In the genomic region with DNA sequence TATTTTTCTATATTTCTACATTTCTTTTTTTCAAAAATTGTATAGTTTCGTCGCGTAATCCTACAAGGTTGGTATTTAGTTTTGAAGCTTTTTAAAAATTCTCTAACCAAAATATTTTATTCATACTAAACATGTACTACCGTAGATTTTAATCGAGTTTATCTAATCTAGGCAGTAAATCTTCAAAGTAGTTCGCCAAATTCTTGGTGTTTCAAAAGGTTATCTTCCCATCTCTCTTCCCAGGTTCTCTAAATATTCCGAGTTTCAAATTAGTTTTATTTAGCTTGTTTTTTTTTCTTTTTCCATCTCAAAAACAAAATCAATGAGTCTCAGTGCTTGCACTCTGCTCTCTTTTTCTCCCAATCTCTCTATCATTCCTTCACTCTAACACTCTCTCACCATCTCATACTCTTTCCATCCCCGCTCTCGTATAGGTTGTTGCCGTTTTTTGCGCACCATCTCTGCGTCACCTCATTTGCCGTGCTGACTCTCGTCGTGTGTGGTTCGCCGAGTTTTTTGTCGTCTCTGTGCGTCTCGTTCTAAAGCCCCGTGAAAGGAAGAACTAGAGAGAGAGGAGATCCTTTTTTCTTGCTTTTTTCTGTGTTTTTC, we compare ENCODE assay signal across 4 worm cellular contexts.
TF ChIP-seq lines count a peak whose summit lies in the region.

No protein-coding gene starts in this region.

TF ChIP-seq in whole organism, L2 larva, 48 proteins besides CTCF, POLR2A, EP300 and RAD21 (continued from another document):
- TF ChIP-seq elt-3 (tag; optimal IDR thresholded peaks at IDR 0.05; lab: Kevin White, UChicago), result no peak
- no peak for TF ChIP-seq blmp-1 (tag; optimal IDR thresholded peaks at IDR 0.05; lab: Kevin White, UChicago; ENCODE audit: insufficient read depth)
- TF ChIP-seq egl-27 (tag; optimal IDR thresholded peaks at IDR 0.05; lab: Kevin White, UChicago), result peak; percentile 74
- TF ChIP-seq nhr-129 (tag; optimal IDR thresholded peaks at IDR 0.05; lab: Kevin White, UChicago), result peak; percentile 82
- peak in 1 of 2 experiments; percentile 26 for TF ChIP-seq mdl-1 (tag; optimal IDR thresholded peaks at IDR 0.05; lab: Kevin White, UChicago)
- TF ChIP-seq F13H6.1 (tag; optimal IDR thresholded peaks at IDR 0.05; lab: Kevin White, UChicago), result peak; percentile 68
- no peak for TF ChIP-seq elt-1 (tag; optimal IDR thresholded peaks at IDR 0.05; lab: Kevin White, UChicago)
- peak; percentile 59 for TF ChIP-seq sem-4 (tag; optimal IDR thresholded peaks at IDR 0.05; lab: Kevin White, UChicago)
- peak; percentile 18 for TF ChIP-seq sma-3 (GFP tag; optimal IDR thresholded peaks at IDR 0.05; lab: Kevin White, UChicago)
- no peak for TF ChIP-seq ztf-11 (tag; optimal IDR thresholded peaks at IDR 0.05; lab: Kevin White, UChicago)
- no peak for TF ChIP-seq lin-11 (tag; optimal IDR thresholded peaks at IDR 0.05; lab: Kevin White, UChicago)
- no peak for TF ChIP-seq unc-39 (tag; optimal IDR thresholded peaks at IDR 0.05; lab: Kevin White, UChicago)
- TF ChIP-seq ama-1 (optimal IDR thresholded peaks at IDR 0.05; lab: Kevin White, UChicago), result peak; percentile 1
- TF ChIP-seq skn-1 (tag; optimal IDR thresholded peaks at IDR 0.05; lab: Kevin White, UChicago), result no peak
- TF ChIP-seq nhr-11 (tag; optimal IDR thresholded peaks at IDR 0.05; lab: Kevin White, UChicago), result no peak
- peak; percentile 72 for TF ChIP-seq unc-55 (GFP tag; optimal IDR thresholded peaks at IDR 0.05; lab: Kevin White, UChicago)
- no peak for TF ChIP-seq mbf-1 (tag; optimal IDR thresholded peaks at IDR 0.05; lab: Kevin White, UChicago)
- TF ChIP-seq unc-62 (GFP tag; optimal IDR thresholded peaks at IDR 0.05; lab: Kevin White, UChicago), result no peak
- no peak for TF ChIP-seq ZK546.5 (tag; optimal IDR thresholded peaks at IDR 0.05; lab: Kevin White, UChicago)
- peak; percentile 36 for TF ChIP-seq sma-9 (GFP tag; optimal IDR thresholded peaks at IDR 0.05; lab: Kevin White, UChicago)
- TF ChIP-seq sma-9 (tag; optimal IDR thresholded peaks at IDR 0.05; lab: Kevin White, UChicago), result no peak
- TF ChIP-seq lsy-2 (tag; optimal IDR thresholded peaks at IDR 0.05; lab: Kevin White, UChicago), result peak; percentile 21 to 76
- no peak for TF ChIP-seq nhr-23 (tag; optimal IDR thresholded peaks at IDR 0.05; lab: Kevin White, UChicago)
- no peak for TF ChIP-seq ztf-4 (tag; optimal IDR thresholded peaks at IDR 0.05; lab: Kevin White, UChicago)
- TF ChIP-seq lin-13 (GFP tag; optimal IDR thresholded peaks at IDR 0.05; lab: Kevin White, UChicago), result peak; percentile 32
- TF ChIP-seq nhr-6 (tag; optimal IDR thresholded peaks at IDR 0.05; lab: Kevin White, UChicago), result no peak
- TF ChIP-seq ceh-82 (tag; optimal IDR thresholded peaks at IDR 0.05; lab: Kevin White, UChicago), result no peak

TF ChIP-seq in whole organism, L4 larva, 104 proteins besides CTCF, POLR2A, EP300 and RAD21 (continued from another document and continues in another):
- no peak for TF ChIP-seq cey-2 (tag; optimal IDR thresholded peaks at IDR 0.05; lab: Kevin White, UChicago; ENCODE audit: borderline replicate concordance, insufficient read depth)
- TF ChIP-seq php-3 (GFP tag; IDR thresholded peaks at IDR 0.05; lab: Robert Waterston, UW), result 0 out of 2 replicates have a peak, but pooled peaks have one; percentile 16
- TF ChIP-seq lin-13 (GFP tag; optimal IDR thresholded peaks at IDR 0.05; lab: Kevin White, UChicago), result no peak
- no peak for TF ChIP-seq gei-8 (GFP tag; optimal IDR thresholded peaks at IDR 0.05; lab: Kevin White, UChicago)
- peak; percentile 59; the same call in 1 of the 2 replicates for TF ChIP-seq dmd-6 (GFP tag; IDR thresholded peaks at IDR 0.05; lab: Robert Waterston, UW)
- TF ChIP-seq saeg-2 (GFP tag; IDR thresholded peaks at IDR 0.05; lab: Robert Waterston, UW), result no peak
- TF ChIP-seq pha-4 (GFP tag; IDR thresholded peaks at IDR 0.05; lab: Robert Waterston, UW), result peak; percentile 63; the same call in 1 of the 2 replicates
- no peak for TF ChIP-seq pha-4 (tag; optimal IDR thresholded peaks at IDR 0.05; lab: Kevin White, UChicago)
- TF ChIP-seq egl-27 (tag; optimal IDR thresholded peaks at IDR 0.05; lab: Kevin White, UChicago), result no peak
- no peak for TF ChIP-seq unc-130 (GFP tag; optimal IDR thresholded peaks at IDR 0.05; lab: Kevin White, UChicago)
- TF ChIP-seq ztf-7 (tag; optimal IDR thresholded peaks at IDR 0.05; lab: Kevin White, UChicago), result no peak
- peak; percentile 97 for TF ChIP-seq aha-1 (tag; lab: Kevin White, UChicago)
- TF ChIP-seq zag-1 (tag; optimal IDR thresholded peaks at IDR 0.05; lab: Kevin White, UChicago), result no peak
- peak; percentile 71 for TF ChIP-seq ctbp-1 (GFP tag; IDR thresholded peaks at IDR 0.05; lab: Robert Waterston, UW)
- TF ChIP-seq dmd-8 (GFP tag; IDR thresholded peaks at IDR 0.05; lab: Robert Waterston, UW), result no peak
- TF ChIP-seq daf-8 (GFP tag; IDR thresholded peaks at IDR 0.05; lab: Robert Waterston, UW), result no peak
- peak; percentile 66 for TF ChIP-seq mxl-3 (GFP tag; optimal IDR thresholded peaks at IDR 0.05; lab: Kevin White, UChicago)
- peak; percentile 33 for TF ChIP-seq ces-1 (GFP tag; optimal IDR thresholded peaks at IDR 0.05; lab: Kevin White, UChicago)
- TF ChIP-seq tag-97 (GFP tag; IDR thresholded peaks at IDR 0.05; lab: Robert Waterston, UW), result no peak
- no peak for TF ChIP-seq ZK337.2 (GFP tag; IDR thresholded peaks at IDR 0.05; lab: Robert Waterston, UW)
- TF ChIP-seq rbr-2 (tag; optimal IDR thresholded peaks at IDR 0.05; lab: Kevin White, UChicago), result peak; percentile 84
- TF ChIP-seq lin-15B (tag; optimal IDR thresholded peaks at IDR 0.05; lab: Kevin White, UChicago), result no peak
- no peak for TF ChIP-seq jun-1 (tag; optimal IDR thresholded peaks at IDR 0.05; lab: Kevin White, UChicago)
- TF ChIP-seq lin-29 (GFP tag; IDR thresholded peaks at IDR 0.05; lab: Robert Waterston, UW), result no peak
- TF ChIP-seq fkh-10 (GFP tag; optimal IDR thresholded peaks at IDR 0.05; lab: Kevin White, UChicago), result peak; percentile 58
- TF ChIP-seq spr-1 (tag; optimal IDR thresholded peaks at IDR 0.05; lab: Kevin White, UChicago), result peak; percentile 35
- TF ChIP-seq mxl-2 (GFP tag; conservative IDR thresholded peaks at IDR 0.05; lab: Robert Waterston, UW), result no peak
- peak; percentile 83 for TF ChIP-seq hlh-11 (tag; optimal IDR thresholded peaks at IDR 0.05; lab: Kevin White, UChicago)
- peak; percentile 89 for TF ChIP-seq hmg-1.1 (GFP tag; IDR thresholded peaks at IDR 0.05; lab: Robert Waterston, UW)
- TF ChIP-seq mep-1 (tag; optimal IDR thresholded peaks at IDR 0.05; lab: Kevin White, UChicago), result no peak
- peak; percentile 60 for TF ChIP-seq dpl-1 (GFP tag; optimal IDR thresholded peaks at IDR 0.05; lab: Kevin White, UChicago)
- no peak for TF ChIP-seq egl-43 (GFP tag; IDR thresholded peaks at IDR 0.05; lab: Robert Waterston, UW)
- no peak for TF ChIP-seq nhr-41 (GFP tag; IDR thresholded peaks at IDR 0.05; lab: Robert Waterston, UW)
- TF ChIP-seq madf-9 (GFP tag; conservative IDR thresholded peaks at IDR 0.05; lab: Robert Waterston, UW), result 0 out of 2 replicates have a peak, but pooled peaks have one; percentile 5

TF ChIP-seq in whole organism, late embryonic, 69 proteins besides CTCF, POLR2A, EP300 and RAD21 (continued from another document and continues in another):
- TF ChIP-seq ceh-19 (GFP tag; optimal IDR thresholded peaks at IDR 0.05; lab: Kevin White, UChicago) (no peak), ama-1 (optimal IDR thresholded peaks at IDR 0.05; lab: Kevin White, UChicago) (no peak), ceh-14 (tag; optimal IDR thresholded peaks at IDR 0.05; lab: Kevin White, UChicago) (peak; percentile 31), pag-3 (tag; optimal IDR thresholded peaks at IDR 0.05; lab: Kevin White, UChicago; ENCODE audit: borderline replicate concordance) (no peak), C38D4.7 (GFP tag; optimal IDR thresholded peaks at IDR 0.05; lab: Kevin White, UChicago) (no peak), F13H6.1 (tag; optimal IDR thresholded peaks at IDR 0.05; lab: Kevin White, UChicago) (peak; percentile 25), unc-55 (GFP tag; optimal IDR thresholded peaks at IDR 0.05; lab: Kevin White, UChicago) (no peak), sox-2 (GFP tag; IDR thresholded peaks at IDR 0.05; lab: Robert Waterston, UW) (no peak), ceh-9 (tag; optimal IDR thresholded peaks at IDR 0.05; lab: Kevin White, UChicago) (no peak), lin-11 (tag; optimal IDR thresholded peaks at IDR 0.05; lab: Kevin White, UChicago) (no peak), ets-4 (tag; optimal IDR thresholded peaks at IDR 0.05; lab: Kevin White, UChicago) (peak; percentile 20), pros-1 (tag; optimal IDR thresholded peaks at IDR 0.05; lab: Kevin White, UChicago) (no peak), dve-1 (tag; optimal IDR thresholded peaks at IDR 0.05; lab: Kevin White, UChicago) (no peak), unc-42 (tag; optimal IDR thresholded peaks at IDR 0.05; lab: Kevin White, UChicago) (peak; percentile 80), odd-2 (tag; optimal IDR thresholded peaks at IDR 0.05; lab: Kevin White, UChicago) (no peak), elt-2 (tag; optimal IDR thresholded peaks at IDR 0.05; lab: Kevin White, UChicago) (no peak), che-1 (tag; optimal IDR thresholded peaks at IDR 0.05; lab: Kevin White, UChicago) (no peak), mec-3 (tag; optimal IDR thresholded peaks at IDR 0.05; lab: Kevin White, UChicago; ENCODE audit: borderline replicate concordance) (no peak), C08G9.2 (tag; optimal IDR thresholded peaks at IDR 0.05; lab: Kevin White, UChicago) (peak; percentile 24), elt-4 (tag; optimal IDR thresholded peaks at IDR 0.05; lab: Kevin White, UChicago) (no peak), nhr-11 (tag; optimal IDR thresholded peaks at IDR 0.05; lab: Kevin White, UChicago) (no peak), madf-2 (tag; optimal IDR thresholded peaks at IDR 0.05; lab: Kevin White, UChicago) (peak; percentile 36), ztf-16 (tag; optimal IDR thresholded peaks at IDR 0.05; lab: Kevin White, UChicago) (no peak), K02D7.2 (tag; optimal IDR thresholded peaks at IDR 0.05; lab: Kevin White, UChicago) (no peak), ceh-30 (tag; optimal IDR thresholded peaks at IDR 0.05; lab: Kevin White, UChicago) (no peak), syd-9 (tag; optimal IDR thresholded peaks at IDR 0.05; lab: Kevin White, UChicago) (no peak), tbx-7 (tag; optimal IDR thresholded peaks at IDR 0.05; lab: Kevin White, UChicago) (no peak), nfya-1 (tag; optimal IDR thresholded peaks at IDR 0.05; lab: Kevin White, UChicago) (peak; percentile 69), sox-4 (tag; optimal IDR thresholded peaks at IDR 0.05; lab: Kevin White, UChicago) (peak; percentile 47), eyg-1 (tag; optimal IDR thresholded peaks at IDR 0.05; lab: Kevin White, UChicago) (no peak), ahr-1 (tag; optimal IDR thresholded peaks at IDR 0.05; lab: Kevin White, UChicago) (no peak), pqm-1 (tag; optimal IDR thresholded peaks at IDR 0.05; lab: Kevin White, UChicago) (no peak), pha-4 (tag; optimal IDR thresholded peaks at IDR 0.05; lab: Kevin White, UChicago) (no peak), zip-5 (tag; optimal IDR thresholded peaks at IDR 0.05; lab: Kevin White, UChicago) (no peak), hlh-6 (tag; optimal IDR thresholded peaks at IDR 0.05; lab: Kevin White, UChicago) (peak; percentile 16), hlh-30 (tag; optimal IDR thresholded peaks at IDR 0.05; lab: Kevin White, UChicago; ENCODE audit: insufficient read depth) (no peak), sdc-2 (tag; optimal IDR thresholded peaks at IDR 0.05; lab: Kevin White, UChicago) (no peak), fkh-6 (tag; optimal IDR thresholded peaks at IDR 0.05; lab: Kevin White, UChicago) (no peak)

TF ChIP-seq in whole organism, mixed stage, embryonic, 35 proteins besides CTCF, POLR2A, EP300 and RAD21 (continued from another document):
- TF ChIP-seq elt-1 (tag; optimal IDR thresholded peaks at IDR 0.05; lab: Kevin White, UChicago; ENCODE audit: borderline replicate concordance, insufficient read depth), result peak; percentile 84
- no peak for TF ChIP-seq ceh-83 (GFP tag; optimal IDR thresholded peaks at IDR 0.05; lab: Kevin White, UChicago)
- no peak for TF ChIP-seq nhr-28 (tag; optimal IDR thresholded peaks at IDR 0.05; lab: Kevin White, UChicago)
- TF ChIP-seq mls-2 (tag; optimal IDR thresholded peaks at IDR 0.05; lab: Kevin White, UChicago), result peak; percentile 33
- TF ChIP-seq lsy-2 (tag; optimal IDR thresholded peaks at IDR 0.05; lab: Kevin White, UChicago), result no peak
- no peak for TF ChIP-seq nhr-2 (tag; optimal IDR thresholded peaks at IDR 0.05; lab: Kevin White, UChicago)
- no peak for TF ChIP-seq nhr-76 (tag; optimal IDR thresholded peaks at IDR 0.05; lab: Kevin White, UChicago)
